Worm (Caenorhabditis elegans) whole organism, young adult: ENCODE results near the gene ifc-1.

Experiments
- D2030.7 ChIP-seq: fragments of 200-800 bp; sonication (Bioruptor generic); IDR thresholded peaks from 2 replicates; pipeline ENCODE4 v1.3.6; 2022; ENCODE audit warnings: missing genetic modification reagents, missing genetic modification characterization, missing compliant biosample characterization
- F37B4.10 ChIP-seq: fragments of 200-800 bp; sonication (Bioruptor generic); IDR thresholded peaks from 2 replicates; pipeline ENCODE4 v1.3.6; 2022; ENCODE audit warnings: missing genetic modification characterization, missing compliant biosample characterization
- F39B2.1 ChIP-seq: fragments of 200-800 bp; sonication (Bioruptor generic); IDR thresholded peaks from 2 replicates; pipeline ENCODE4 v1.3.6; 2022; ENCODE audit warnings: missing genetic modification reagents, missing genetic modification characterization, missing compliant biosample characterization
- F57C9.4 ChIP-seq: sonication (generic microtip); optimal IDR thresholded peaks from 2 replicates; lab custom pipeline; 2017; ENCODE audit warnings: mild to moderate bottlenecking, missing genetic modification characterization, missing compliant biosample characterization
- K11D2.4 ChIP-seq: fragments of 200-800 bp; sonication (Bioruptor generic); IDR thresholded peaks from 2 replicates; pipeline ENCODE4 v1.3.6; 2022; ENCODE audit warnings: missing genetic modification reagents, missing genetic modification characterization, missing compliant biosample characterization
- K12H6.12 ChIP-seq: fragments of 200-800 bp; sonication (Bioruptor generic); optimal IDR thresholded peaks from 2 replicates; lab custom pipeline; 2018; ENCODE audit warnings: mild to moderate bottlenecking, missing genetic modification characterization, missing compliant biosample characterization
- T07F8.4 ChIP-seq: sonication (generic microtip); optimal IDR thresholded peaks from 2 replicates; lab custom pipeline; 2016; ENCODE audit warnings: mild to moderate bottlenecking, missing genetic modification characterization, moderate library complexity, missing compliant biosample characterization
- Y79H2A.3 ChIP-seq: fragments of 200-800 bp; sonication (Bioruptor generic); conservative IDR thresholded peaks from 2 replicates; pipeline ENCODE4 v1.3.6; 2022; ENCODE audit warnings: missing genetic modification reagents, missing genetic modification characterization, missing compliant biosample characterization
- aptf-3 ChIP-seq: fragments of 200-800 bp; sonication (Bioruptor generic); IDR thresholded peaks from 2 replicates; pipeline ENCODE4 v1.3.6; 2022; ENCODE audit warnings: missing genetic modification characterization, missing compliant biosample characterization
- athp-1 ChIP-seq: sonication (generic microtip); optimal IDR thresholded peaks from 2 replicates; lab custom pipeline; 2017; ENCODE audit warnings: mild to moderate bottlenecking, missing genetic modification characterization, missing compliant biosample characterization
- attf-5 ChIP-seq: fragments of 200-800 bp; sonication (Bioruptor generic); optimal IDR thresholded peaks from 2 replicates; lab custom pipeline; 2018; ENCODE audit warnings: mild to moderate bottlenecking, missing genetic modification characterization, missing compliant biosample characterization
- bed-2 ChIP-seq: fragments of 200-800 bp; sonication (Bioruptor generic); IDR thresholded peaks from 2 replicates; pipeline ENCODE4 v1.3.6; 2022; ENCODE audit warnings: missing genetic modification reagents, missing genetic modification characterization, missing compliant biosample characterization
- ceh-79 ChIP-seq: sonication (generic microtip); optimal IDR thresholded peaks from 2 replicates; lab custom pipeline; 2017; ENCODE audit warnings: mild to moderate bottlenecking, missing genetic modification characterization, missing compliant biosample characterization
- egl-44 ChIP-seq: fragments of 200-800 bp; sonication (Bioruptor generic); IDR thresholded peaks from 2 replicates; pipeline ENCODE4 v1.3.6; 2022; ENCODE audit warnings: missing genetic modification reagents, missing genetic modification characterization, missing compliant biosample characterization
- fkh-3 ChIP-seq: sonication (generic microtip); optimal IDR thresholded peaks from 2 replicates; lab custom pipeline; 2016; ENCODE audit warnings: mild to moderate bottlenecking, missing genetic modification characterization, missing compliant biosample characterization
- hmg-1.2 ChIP-seq: fragments of 200-800 bp; sonication (Bioruptor generic); IDR thresholded peaks from 2 replicates; pipeline ENCODE4 v1.3.6; 2022; ENCODE audit warnings: missing genetic modification reagents, missing genetic modification characterization, missing compliant biosample characterization
- hmg-20 ChIP-seq: fragments of 200-800 bp; sonication (Bioruptor generic); IDR thresholded peaks from 2 replicates; pipeline ENCODE4 v1.3.6; 2022; ENCODE audit warnings: missing genetic modification reagents, missing genetic modification characterization, missing compliant biosample characterization
- hrde-1 ChIP-seq: sonication (generic microtip); optimal IDR thresholded peaks from 2 replicates; lab custom pipeline; 2016; ENCODE audit warnings: missing genetic modification characterization, mild to moderate bottlenecking, missing compliant biosample characterization, moderate library complexity, missing genotype, missing genetic modification reagents, borderline replicate concordance
- hsf-1 ChIP-seq: fragments of 200-800 bp; sonication (Bioruptor generic); IDR thresholded peaks from 2 replicates; pipeline ENCODE4 v1.3.6; 2022; ENCODE audit warnings: missing genetic modification reagents, missing genetic modification characterization, missing compliant biosample characterization
- lag-1 ChIP-seq: fragments of 200-800 bp; sonication (Bioruptor generic); IDR thresholded peaks from 2 replicates; pipeline ENCODE4 v1.3.6; 2022; ENCODE audit warnings: missing genetic modification reagents, missing genetic modification characterization, missing compliant biosample characterization
- lin-26 ChIP-seq: fragments of 200-800 bp; sonication (Bioruptor generic); IDR thresholded peaks from 2 replicates; pipeline ENCODE4 v1.3.6; 2022; ENCODE audit warnings: missing genetic modification reagents, missing genetic modification characterization, missing compliant biosample characterization
- lin-40 ChIP-seq: sonication (generic microtip); optimal IDR thresholded peaks from 2 replicates; lab custom pipeline; 2016; ENCODE audit warnings: missing genetic modification characterization, mild to moderate bottlenecking, missing compliant biosample characterization, missing genotype, missing genetic modification reagents
- lin-54 ChIP-seq: fragments of 200-800 bp; sonication (Bioruptor generic); optimal IDR thresholded peaks from 2 replicates; lab custom pipeline; 2018; ENCODE audit warnings: mild to moderate bottlenecking, missing genetic modification characterization, missing compliant biosample characterization
- lsy-27 ChIP-seq: sonication (generic microtip); optimal IDR thresholded peaks from 2 replicates; lab custom pipeline; 2017; ENCODE audit warnings: missing genetic modification characterization, mild to moderate bottlenecking, missing compliant biosample characterization, antibody characterized with exemption, missing genotype, borderline replicate concordance; ENCODE audit not compliant: insufficient read depth
- madf-8 ChIP-seq: fragments of 200-800 bp; sonication (Bioruptor generic); conservative IDR thresholded peaks from 2 replicates; pipeline ENCODE4 v1.3.6; 2022; ENCODE audit warnings: missing genetic modification reagents, missing genetic modification characterization, missing compliant biosample characterization
- nfya-2 ChIP-seq: fragments of 200-800 bp; sonication (Bioruptor generic); IDR thresholded peaks from 2 replicates; pipeline ENCODE4 v1.3.6; 2022; ENCODE audit warnings: missing genetic modification reagents, missing genetic modification characterization, missing compliant biosample characterization
- nfyb-1 ChIP-seq: fragments of 200-800 bp; sonication (Bioruptor generic); IDR thresholded peaks from 2 replicates; pipeline ENCODE4 v1.3.6; 2022; ENCODE audit warnings: missing genetic modification reagents, missing genetic modification characterization, missing compliant biosample characterization
- nhr-80 ChIP-seq: sonication (generic microtip); optimal IDR thresholded peaks from 2 replicates; lab custom pipeline; 2016; ENCODE audit warnings: missing genetic modification characterization, missing compliant biosample characterization
- rcor-1 ChIP-seq: fragments of 200-800 bp; sonication (Bioruptor generic); IDR thresholded peaks from 2 replicates; pipeline ENCODE4 v1.3.6; 2022; ENCODE audit warnings: missing genetic modification reagents, missing genetic modification characterization, missing compliant biosample characterization
- repo-1 ChIP-seq: sonication (generic microtip); optimal IDR thresholded peaks from 2 replicates; lab custom pipeline; 2017; ENCODE audit warnings: mild to moderate bottlenecking, missing genetic modification characterization, missing compliant biosample characterization
- snpc-1.1 ChIP-seq: sonication (generic microtip); optimal IDR thresholded peaks from 2 replicates; lab custom pipeline; 2017; ENCODE audit warnings: missing genetic modification characterization, mild to moderate bottlenecking, missing compliant biosample characterization, antibody characterized with exemption, moderate library complexity, missing genotype, missing genetic modification reagents; ENCODE audit not compliant: insufficient read depth
- snpc-1.3 ChIP-seq: sonication (generic microtip); optimal IDR thresholded peaks from 2 replicates; lab custom pipeline; 2017; ENCODE audit warnings: missing genetic modification characterization, mild to moderate bottlenecking, missing compliant biosample characterization, antibody characterized with exemption, moderate library complexity, missing genotype, missing genetic modification reagents; ENCODE audit not compliant: insufficient read depth
- snpc-3.4 ChIP-seq: sonication (generic microtip); optimal IDR thresholded peaks from 2 replicates; lab custom pipeline; 2017; ENCODE audit warnings: missing genetic modification characterization, mild to moderate bottlenecking, missing compliant biosample characterization, antibody characterized with exemption, moderate library complexity, missing genotype, missing genetic modification reagents
- snpc-4 ChIP-seq, 5 experiments: fragments of 150-350 bp in 1 of 5; sonication (generic microtip) in 4 of 5; optimal IDR thresholded peaks; 2 replicates each; lab custom pipeline; 2014 to 2018; ENCODE audit warnings: missing genetic modification characterization in 5 of 5, missing biosample characterization in 3 of 5, antibody characterized with exemption in 2 of 5, mild to moderate bottlenecking in 2 of 5, missing compliant biosample characterization in 2 of 5, missing genotype in 2 of 5, moderate library complexity in 2 of 5, missing genetic modification reagents in 1 of 5
- unc-62 ChIP-seq: fragments of 150-350 bp; optimal IDR thresholded peaks from 2 replicates; lab custom pipeline; 2014; ENCODE audit warnings: missing biosample characterization, missing genetic modification reagents, missing genetic modification characterization
- zfh-2 ChIP-seq: fragments of 200-800 bp; sonication (Bioruptor generic); conservative IDR thresholded peaks from 2 replicates; pipeline ENCODE4 v1.3.6; 2022; ENCODE audit warnings: missing genetic modification reagents, missing genetic modification characterization, missing compliant biosample characterization

Gene ifc-1

ce11 chrV:2912901-2913300 lies 31.7 kb downstream of the ifc-1 start, which contains the start of gene C31B8.9:
C31B8.9 (minus strand) TSS chrV:2913001.
- TF ChIP-seq K11D2.4 (no peak), repo-1 (tag; lab: Kevin White, UChicago) (no peak), F37B4.10 (GFP tag; lab: Robert Waterston, UW) (no peak), hmg-1.2 (GFP tag; lab: Robert Waterston, UW) (no peak), F57C9.4 (tag; lab: Kevin White, UChicago) (no peak), ceh-79 (no peak), K12H6.12 (tag; lab: Kevin White, UChicago) (no peak), nfyb-1 (no peak), F39B2.1 (GFP tag; lab: Robert Waterston, UW) (no peak), unc-62 (no peak), snpc-3.4 (tag; lab: Kevin White, UChicago) (no peak), lin-40 (tag; lab: Kevin White, UChicago) (no peak), hsf-1 (GFP tag; lab: Robert Waterston, UW) (no peak), bed-2 (no peak), fkh-3 (tag; lab: Kevin White, UChicago) (no peak)

- TF ChIP-seq athp-1 (tag; lab: Kevin White, UChicago) (no peak), lin-54 (no peak), nhr-80 (tag; lab: Kevin White, UChicago) (no peak), Y79H2A.3 (no peak), hmg-20 (GFP tag; lab: Robert Waterston, UW) (no peak), lag-1 (GFP tag; lab: Robert Waterston, UW) (no peak), aptf-3 (GFP tag; lab: Robert Waterston, UW) (no peak)
Observed at ce11 chrV:2913948-2914347, 32.8 kb downstream of the ifc-1 start, which contains the start of gene srh-146. srh-146 (plus strand) TSS chrV:2914248.

ce11 chrV:2920125-2920524 lies 38.9 kb downstream of the ifc-1 start:
- TF ChIP-seq egl-44 (no peak), Y79H2A.3 (no peak), nfyb-1 (no peak), snpc-4 (GFP tag; optimal IDR thresholded peaks at IDR 0.05; lab: Kevin White, UChicago) (peak; percentile 87), snpc-4 (tag; optimal IDR thresholded peaks at IDR 0.05; lab: Kevin White, UChicago) (peak; percentile 64 to 95 (median 82)), attf-5 (GFP tag; lab: Kevin White, UChicago) (no peak), hrde-1 (no peak), nfya-2 (GFP tag; lab: Robert Waterston, UW) (no peak), lsy-27 (tag; lab: Kevin White, UChicago) (no peak), zfh-2 (GFP tag; lab: Robert Waterston, UW) (no peak), hmg-1.2 (GFP tag; lab: Robert Waterston, UW) (peak; percentile 60; the same call in 1 of the 2 replicates), madf-8 (no peak), T07F8.4 (tag; lab: Kevin White, UChicago) (no peak), D2030.7 (GFP tag; lab: Robert Waterston, UW) (no peak), lin-26 (no peak), snpc-1.3 (tag; lab: Kevin White, UChicago) (no peak), snpc-1.1 (tag; lab: Kevin White, UChicago) (peak; percentile 86), rcor-1 (GFP tag; lab: Robert Waterston, UW) (no peak)
